Worm (Caenorhabditis elegans) whole organism, L4/young adult: ENCODE data around the gene dyf-6.

Experiments used
- W03F9.2 ChIP-seq: fragments of 150-350 bp; optimal IDR thresholded peaks from 2 replicates; lab custom pipeline; 2014; ENCODE audit warnings: missing biosample characterization, missing genetic modification characterization
- dao-5 ChIP-seq: sonication (generic microtip); optimal IDR thresholded peaks from 2 replicates; lab custom pipeline; 2016; ENCODE audit warnings: missing genotype, missing genetic modification characterization, moderate library complexity, missing compliant biosample characterization

DNA sequence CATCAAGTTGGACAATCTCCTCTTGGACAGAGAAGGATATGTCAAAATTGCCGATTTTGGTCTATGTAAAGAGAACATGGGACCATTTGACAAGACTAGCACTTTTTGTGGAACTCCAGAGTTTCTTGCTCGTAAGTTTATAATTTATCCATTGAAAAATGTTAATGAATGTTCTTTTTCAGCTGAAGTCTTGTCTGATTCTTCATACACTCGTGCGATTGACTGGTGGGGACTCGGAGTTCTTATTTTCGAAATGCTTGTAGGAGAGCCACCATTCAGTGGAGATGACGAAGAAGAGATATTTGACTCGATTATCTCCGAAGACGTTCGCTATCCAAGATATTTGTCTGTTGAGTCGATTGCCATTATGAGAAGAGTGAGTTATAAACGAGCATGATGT, 14.8 kb upstream of the dyf-6 start:
- no peak for TF ChIP-seq W03F9.2 (tag; lab: Kevin White, UChicago)
- TF ChIP-seq dao-5 (tag; lab: Kevin White, UChicago) = no peak
